In the genomic region with DNA sequence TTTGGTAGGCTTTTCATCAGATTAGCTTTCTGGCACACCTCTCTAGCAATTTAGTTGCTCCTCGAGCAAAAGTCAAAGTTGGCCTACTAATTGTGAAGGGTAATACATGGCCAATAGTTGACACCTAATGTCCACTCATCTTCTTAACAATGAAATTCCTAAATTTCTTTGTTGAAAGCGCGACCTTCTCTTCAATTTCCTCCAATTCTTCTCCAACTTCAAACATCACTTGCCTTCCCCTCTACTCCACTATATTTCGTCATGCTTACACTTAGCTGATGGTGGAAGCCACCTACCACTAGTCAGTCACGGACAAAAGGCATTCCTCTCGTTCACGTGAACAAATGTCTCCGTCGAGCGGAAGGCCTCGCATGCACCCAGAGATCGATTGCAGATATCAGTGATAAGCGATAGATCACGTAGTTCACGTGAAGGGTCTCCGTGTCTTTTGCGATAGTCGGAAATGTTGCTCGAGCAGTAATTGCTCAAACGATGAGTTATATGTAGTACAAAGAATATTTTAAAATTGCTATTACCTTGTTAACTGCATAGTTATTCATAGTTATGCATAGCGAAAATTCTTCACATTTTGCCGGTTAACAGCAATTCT, we compare ENCODE assay signal across 7 worm cellular contexts.
TF ChIP-seq lines count a peak whose summit lies in the region.

A gene (minus strand): TSS at position 560 of the 610 bp plus-strand sequence.

TF ChIP-seq in whole organism, L1 larva, 84 proteins besides CTCF, POLR2A, EP300 and RAD21 (continues in another document):
- TF ChIP-seq hlh-17 (GFP tag; optimal IDR thresholded peaks at IDR 0.05; lab: Kevin White, UChicago; ENCODE audit: borderline replicate concordance) (no peak), F16B12.6 (tag; optimal IDR thresholded peaks at IDR 0.05; lab: Kevin White, UChicago) (no peak), unc-30 (tag; optimal IDR thresholded peaks at IDR 0.05; lab: Kevin White, UChicago) (no peak), pax-3 (tag; optimal IDR thresholded peaks at IDR 0.05; lab: Kevin White, UChicago) (no peak), C16A3.4 (tag; optimal IDR thresholded peaks at IDR 0.05; lab: Kevin White, UChicago) (peak; percentile 45), aly-2 (tag; optimal IDR thresholded peaks at IDR 0.05; lab: Kevin White, UChicago) (no peak), nhr-71 (tag; optimal IDR thresholded peaks at IDR 0.05; lab: Kevin White, UChicago) (peak; percentile 91), nhr-76 (tag; optimal IDR thresholded peaks at IDR 0.05; lab: Kevin White, UChicago) (no peak), lin-35 (GFP tag; optimal IDR thresholded peaks at IDR 0.05; lab: Kevin White, UChicago) (peak in 1 of 2 experiments; percentile 74), alr-1 (tag; optimal IDR thresholded peaks at IDR 0.05; lab: Kevin White, UChicago; ENCODE audit: borderline replicate concordance) (no peak), pqm-1 (tag; optimal IDR thresholded peaks at IDR 0.05; lab: Kevin White, UChicago) (no peak), egl-13 (tag; optimal IDR thresholded peaks at IDR 0.05; lab: Kevin White, UChicago) (no peak)

TF ChIP-seq in whole organism, L2 larva, 48 proteins besides CTCF, POLR2A, EP300 and RAD21 (continues in another document):
- TF ChIP-seq C34F6.9 (tag; optimal IDR thresholded peaks at IDR 0.05; lab: Kevin White, UChicago) (peak; percentile 63), nhr-129 (tag; optimal IDR thresholded peaks at IDR 0.05; lab: Kevin White, UChicago) (peak; percentile 97), lsy-2 (tag; optimal IDR thresholded peaks at IDR 0.05; lab: Kevin White, UChicago) (peak in 1 of 2 experiments; percentile 59), Y55F3AM.14 (GFP tag; optimal IDR thresholded peaks at IDR 0.05; lab: Kevin White, UChicago) (peak; percentile 12), nhr-77 (tag; optimal IDR thresholded peaks at IDR 0.05; lab: Kevin White, UChicago) (no peak), fos-1 (tag; optimal IDR thresholded peaks at IDR 0.05; lab: Kevin White, UChicago) (peak; percentile 88), egl-27 (tag; optimal IDR thresholded peaks at IDR 0.05; lab: Kevin White, UChicago) (peak; percentile 80), sma-9 (GFP tag; optimal IDR thresholded peaks at IDR 0.05; lab: Kevin White, UChicago) (peak; percentile 98), sma-9 (tag; optimal IDR thresholded peaks at IDR 0.05; lab: Kevin White, UChicago) (no peak), sem-4 (tag; optimal IDR thresholded peaks at IDR 0.05; lab: Kevin White, UChicago) (no peak), ceh-82 (tag; optimal IDR thresholded peaks at IDR 0.05; lab: Kevin White, UChicago) (no peak), sma-3 (GFP tag; optimal IDR thresholded peaks at IDR 0.05; lab: Kevin White, UChicago) (peak; percentile 59)

TF ChIP-seq in whole organism, L3 larva, 47 proteins besides CTCF, POLR2A, EP300 and RAD21 (continues in another document):
- TF ChIP-seq elt-1 (tag; optimal IDR thresholded peaks at IDR 0.05; lab: Kevin White, UChicago) (no peak), tbx-2 (tag; optimal IDR thresholded peaks at IDR 0.05; lab: Kevin White, UChicago) (peak; percentile 3), ama-1 (optimal IDR thresholded peaks at IDR 0.05; lab: Kevin White, UChicago) (no peak), nhr-28 (tag; optimal IDR thresholded peaks at IDR 0.05; lab: Kevin White, UChicago) (no peak), nhr-25 (tag; optimal IDR thresholded peaks at IDR 0.05; lab: Kevin White, UChicago) (peak; percentile 90), jun-1 (tag; optimal IDR thresholded peaks at IDR 0.05; lab: Kevin White, UChicago) (peak; percentile 93), mml-1 (tag; optimal IDR thresholded peaks at IDR 0.05; lab: Kevin White, UChicago) (peak; percentile 92), ztf-11 (tag; optimal IDR thresholded peaks at IDR 0.05; lab: Kevin White, UChicago) (no peak), elt-3 (tag; optimal IDR thresholded peaks at IDR 0.05; lab: Kevin White, UChicago) (peak in 2 of 3 experiments; percentile 20 to 62), ceh-28 (tag; optimal IDR thresholded peaks at IDR 0.05; lab: Kevin White, UChicago) (peak; percentile 80), pqm-1 (tag; optimal IDR thresholded peaks at IDR 0.05; lab: Kevin White, UChicago) (peak; percentile 98), nfya-1 (tag; optimal IDR thresholded peaks at IDR 0.05; lab: Kevin White, UChicago; ENCODE audit: insufficient read depth) (peak; percentile 79)

TF ChIP-seq in whole organism, L4 larva, 104 proteins besides CTCF, POLR2A, EP300 and RAD21 (continues in another document):
- TF ChIP-seq lin-1 (GFP tag; IDR thresholded peaks at IDR 0.05; lab: Robert Waterston, UW) (peak; percentile 73; the same call in 1 of the 2 replicates), lin-39 (tag; optimal IDR thresholded peaks at IDR 0.05; lab: Kevin White, UChicago) (no peak), nhr-28 (tag; optimal IDR thresholded peaks at IDR 0.05; lab: Kevin White, UChicago) (peak; percentile 94), nhr-6 (tag; optimal IDR thresholded peaks at IDR 0.05; lab: Kevin White, UChicago) (peak; percentile 31), hif-1 (tag; optimal IDR thresholded peaks at IDR 0.05; lab: Kevin White, UChicago) (peak in 1 of 2 experiments; percentile 91), lin-38 (GFP tag; IDR thresholded peaks at IDR 0.05; lab: Robert Waterston, UW) (peak; percentile 39; the same call in 1 of the 2 replicates), tra-1 (GFP tag; IDR thresholded peaks at IDR 0.05; lab: Robert Waterston, UW) (peak; percentile 86), zfp-3 (GFP tag; conservative IDR thresholded peaks at IDR 0.05; lab: Robert Waterston, UW) (no peak), nhr-42 (GFP tag; IDR thresholded peaks at IDR 0.05; lab: Robert Waterston, UW) (peak; percentile 11; the same call in 1 of the 2 replicates), nhr-77 (tag; optimal IDR thresholded peaks at IDR 0.05; lab: Kevin White, UChicago) (peak; percentile 79), unc-130 (GFP tag; optimal IDR thresholded peaks at IDR 0.05; lab: Kevin White, UChicago) (no peak), zip-2 (tag; optimal IDR thresholded peaks at IDR 0.05; lab: Kevin White, UChicago) (no peak)

TF ChIP-seq in whole organism, late embryonic, 69 proteins besides CTCF, POLR2A, EP300 and RAD21:
- no peak for TF ChIP-seq eyg-1 (tag; optimal IDR thresholded peaks at IDR 0.05; lab: Kevin White, UChicago)
- TF ChIP-seq ceh-18 (tag; optimal IDR thresholded peaks at IDR 0.05; lab: Kevin White, UChicago): peak; percentile 72
- no peak for TF ChIP-seq tbx-2 (tag; optimal IDR thresholded peaks at IDR 0.05; lab: Kevin White, UChicago)
- TF ChIP-seq hlh-30 (tag; optimal IDR thresholded peaks at IDR 0.05; lab: Kevin White, UChicago; ENCODE audit: insufficient read depth): peak; percentile 40
- TF ChIP-seq hlh-6 (tag; optimal IDR thresholded peaks at IDR 0.05; lab: Kevin White, UChicago): no peak
- TF ChIP-seq ttx-3 (tag; optimal IDR thresholded peaks at IDR 0.05; lab: Kevin White, UChicago): no peak
- TF ChIP-seq nfya-1 (tag; optimal IDR thresholded peaks at IDR 0.05; lab: Kevin White, UChicago): peak; percentile 44
- TF ChIP-seq pqm-1 (tag; optimal IDR thresholded peaks at IDR 0.05; lab: Kevin White, UChicago): peak; percentile 31
- no peak for TF ChIP-seq pha-2 (tag; optimal IDR thresholded peaks at IDR 0.05; lab: Kevin White, UChicago)
- peak; percentile 59 for TF ChIP-seq rnt-1 (tag; optimal IDR thresholded peaks at IDR 0.05; lab: Kevin White, UChicago)
- peak; percentile 84 for TF ChIP-seq elt-2 (tag; optimal IDR thresholded peaks at IDR 0.05; lab: Kevin White, UChicago)

TF ChIP-seq in whole organism, mixed stage, embryonic, 35 proteins besides CTCF, POLR2A, EP300 and RAD21:
- TF ChIP-seq nhr-76 (tag; optimal IDR thresholded peaks at IDR 0.05; lab: Kevin White, UChicago) (no peak), bed-3 (GFP tag; optimal IDR thresholded peaks at IDR 0.05; lab: Kevin White, UChicago) (no peak), M03D4.4 (tag; optimal IDR thresholded peaks at IDR 0.05; lab: Kevin White, UChicago) (no peak), mab-5 (tag; optimal IDR thresholded peaks at IDR 0.05; lab: Kevin White, UChicago) (no peak), elt-3 (tag; optimal IDR thresholded peaks at IDR 0.05; lab: Kevin White, UChicago) (peak; percentile 48), zip-8 (tag; optimal IDR thresholded peaks at IDR 0.05; lab: Kevin White, UChicago) (no peak), ham-2 (GFP tag; optimal IDR thresholded peaks at IDR 0.05; lab: Kevin White, UChicago) (peak; percentile 23), unc-62 (GFP tag; optimal IDR thresholded peaks at IDR 0.05; lab: Kevin White, UChicago) (peak; percentile 79), unc-120 (tag; optimal IDR thresholded peaks at IDR 0.05; lab: Kevin White, UChicago; ENCODE audit: poor library complexity, severe bottlenecking) (peak; percentile 52), hlh-1 (tag; optimal IDR thresholded peaks at IDR 0.05; lab: Kevin White, UChicago) (peak; percentile 72), drap-1 (GFP tag; optimal IDR thresholded peaks at IDR 0.05; lab: Kevin White, UChicago) (no peak), lsy-2 (tag; optimal IDR thresholded peaks at IDR 0.05; lab: Kevin White, UChicago) (no peak), ztf-11 (tag; optimal IDR thresholded peaks at IDR 0.05; lab: Kevin White, UChicago) (no peak), blmp-1 (tag; optimal IDR thresholded peaks at IDR 0.05; lab: Kevin White, UChicago) (no peak), tbx-8 (GFP tag; optimal IDR thresholded peaks at IDR 0.05; lab: Kevin White, UChicago) (no peak)

TF ChIP-seq in whole organism, young adult, 124 proteins besides CTCF, POLR2A, EP300 and RAD21 (continues in another document):
- no peak for TF ChIP-seq madf-8 (GFP tag; conservative IDR thresholded peaks at IDR 0.05; lab: Robert Waterston, UW)
- TF ChIP-seq nfya-2 (GFP tag; IDR thresholded peaks at IDR 0.05; lab: Robert Waterston, UW): no peak
- no peak for TF ChIP-seq hlh-12 (tag; optimal IDR thresholded peaks at IDR 0.05; lab: Kevin White, UChicago)
- no peak for TF ChIP-seq dpff-1 (tag; optimal IDR thresholded peaks at IDR 0.05; lab: Kevin White, UChicago)
- no peak for TF ChIP-seq snpc-1.3 (tag; optimal IDR thresholded peaks at IDR 0.05; lab: Kevin White, UChicago; ENCODE audit: insufficient read depth)
- TF ChIP-seq Y53G8AR.9 (GFP tag; conservative IDR thresholded peaks at IDR 0.05; lab: Robert Waterston, UW): no peak; the same call in 1 of the 2 replicates
- TF ChIP-seq xnd-1 (tag; optimal IDR thresholded peaks at IDR 0.05; lab: Kevin White, UChicago): no peak
- TF ChIP-seq B0261.1 (tag; optimal IDR thresholded peaks at IDR 0.05; lab: Kevin White, UChicago): no peak
- TF ChIP-seq ekl-4 (GFP tag; IDR thresholded peaks at IDR 0.05; lab: Robert Waterston, UW): no peak
- no peak for TF ChIP-seq B0019.2 (GFP tag; conservative IDR thresholded peaks at IDR 0.05; lab: Robert Waterston, UW)
- no peak for TF ChIP-seq pha-4 (tag; optimal IDR thresholded peaks at IDR 0.05; lab: Kevin White, UChicago)
- no peak for TF ChIP-seq B0035.1 (tag; optimal IDR thresholded peaks at IDR 0.05; lab: Kevin White, UChicago)
- TF ChIP-seq tbp1 (GFP tag; optimal IDR thresholded peaks at IDR 0.05; lab: Kevin White, UChicago): peak; percentile 8
- TF ChIP-seq lin-40 (tag; optimal IDR thresholded peaks at IDR 0.05; lab: Kevin White, UChicago): peak; percentile 66
- peak; percentile 59; the same call in 1 of the 2 replicates for TF ChIP-seq nfyb-1 (GFP tag; IDR thresholded peaks at IDR 0.05; lab: Robert Waterston, UW)
- TF ChIP-seq let-526 (GFP tag; IDR thresholded peaks at IDR 0.05; lab: Robert Waterston, UW): no peak
- TF ChIP-seq nfya-1 (tag; optimal IDR thresholded peaks at IDR 0.05; lab: Kevin White, UChicago; ENCODE audit: borderline replicate concordance, insufficient read depth): no peak
